Worm (Caenorhabditis elegans) whole organism, L4 larva: Measurements from ENCODE around the gene lact-6.

Experiments
- Y105C5A.15 ChIP-seq: fragments of 200-800 bp; sonication (Bioruptor generic); IDR thresholded peaks from 2 replicates; pipeline ENCODE4 v1.3.6; 2022; ENCODE audit warnings: missing genetic modification characterization, missing compliant biosample characterization
- ZK546.5 ChIP-seq, 2 experiments: sonication (generic microtip); optimal IDR thresholded peaks; 2 replicates each; lab custom pipeline; 2017; ENCODE audit warnings: missing biosample characterization in 2 of 2, missing genetic modification characterization in 2 of 2
- fkh-10 ChIP-seq: fragments of 150-350 bp; optimal IDR thresholded peaks from 2 replicates; lab custom pipeline; 2014; ENCODE audit warnings: missing biosample characterization, missing genetic modification reagents, missing genetic modification characterization
- fos-1 ChIP-seq: fragments of 150-350 bp; optimal IDR thresholded peaks from 2 replicates; lab custom pipeline; 2014; ENCODE audit warnings: missing biosample characterization, missing genetic modification characterization
- hlh-30 ChIP-seq: sonication (generic microtip); optimal IDR thresholded peaks from 2 replicates; lab custom pipeline; 2017; ENCODE audit warnings: antibody characterized with exemption, mild to moderate bottlenecking, missing genetic modification characterization, missing compliant biosample characterization; ENCODE audit not compliant: insufficient read depth
- set-16 ChIP-seq: fragments of 200-800 bp; sonication (Bioruptor generic); IDR thresholded peaks from 2 replicates; pipeline ENCODE4 v1.3.6; 2022; ENCODE audit warnings: missing genetic modification reagents, missing genetic modification characterization, missing compliant biosample characterization

DNA sequence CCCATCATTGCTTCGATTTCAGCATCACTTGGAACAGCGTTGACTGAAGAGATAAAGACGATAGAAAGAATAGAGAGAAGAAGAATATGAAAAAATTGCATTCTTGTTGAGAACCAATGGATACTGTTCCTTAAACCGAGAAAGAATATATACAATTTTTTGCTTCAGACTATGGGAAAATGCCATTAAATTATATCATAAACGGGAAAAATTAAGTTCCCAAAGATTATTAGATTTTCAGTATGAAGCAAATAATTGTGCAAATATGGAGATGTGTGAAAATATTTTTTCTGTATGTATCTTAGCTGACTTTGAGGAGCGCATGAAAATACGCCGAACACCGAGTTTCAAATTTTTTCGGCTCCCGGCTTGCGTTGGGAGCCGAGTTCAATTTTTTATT lies 23.7 kb downstream of the lact-6 start, which contains the start of gene T02D1.9:
- TF ChIP-seq ZK546.5 (tag; optimal IDR thresholded peaks at IDR 0.05; lab: Kevin White, UChicago), result no peak
- no peak for TF ChIP-seq fos-1
- no peak for TF ChIP-seq set-16 (GFP tag; lab: Robert Waterston, UW)
- TF ChIP-seq Y105C5A.15 (GFP tag; lab: Robert Waterston, UW), result no peak
- no peak for TF ChIP-seq fkh-10 (GFP tag; lab: Kevin White, UChicago)
- TF ChIP-seq hlh-30 (tag; lab: Kevin White, UChicago), result no peak
